Worm (Caenorhabditis elegans) whole organism, young adult: ENCODE results near the gene clc-7.

Experiments used
- efl-1 ChIP-seq: fragments of 150-350 bp; optimal IDR thresholded peaks from 2 replicates; lab custom pipeline; 2014; ENCODE audit warnings: missing biosample characterization, missing genetic modification reagents, missing genetic modification characterization
- hrde-1 ChIP-seq: sonication (generic microtip); optimal IDR thresholded peaks from 2 replicates; lab custom pipeline; 2016; ENCODE audit warnings: missing genetic modification characterization, mild to moderate bottlenecking, missing compliant biosample characterization, moderate library complexity, missing genotype, missing genetic modification reagents, borderline replicate concordance
- lin-40 ChIP-seq: sonication (generic microtip); optimal IDR thresholded peaks from 2 replicates; lab custom pipeline; 2016; ENCODE audit warnings: missing genetic modification characterization, mild to moderate bottlenecking, missing compliant biosample characterization, missing genotype, missing genetic modification reagents
- pha-4 ChIP-seq: fragments of 150-350 bp; sonication (generic microtip); optimal IDR thresholded peaks from 2 replicates; lab custom pipeline; 2014; ENCODE audit warnings: missing biosample characterization, missing genetic modification reagents, missing genetic modification characterization
- somi-1 ChIP-seq: fragments of 200-800 bp; sonication (Bioruptor generic); optimal IDR thresholded peaks from 2 replicates; lab custom pipeline; 2018; ENCODE audit warnings: mild to moderate bottlenecking, missing genetic modification characterization, missing compliant biosample characterization
- unc-62 ChIP-seq: fragments of 150-350 bp; optimal IDR thresholded peaks from 2 replicates; lab custom pipeline; 2014; ENCODE audit warnings: missing biosample characterization, missing genetic modification reagents, missing genetic modification characterization
- xnd-1 ChIP-seq: sonication (generic microtip); optimal IDR thresholded peaks from 2 replicates; lab custom pipeline; 2016; ENCODE audit warnings: missing genotype, missing genetic modification reagents, missing genetic modification characterization, missing compliant biosample characterization

- no peak for TF ChIP-seq unc-62 (GFP tag; lab: Kevin White, UChicago)
- no peak for TF ChIP-seq somi-1 (GFP tag; lab: Kevin White, UChicago)
- no peak for TF ChIP-seq hrde-1 (tag; lab: Kevin White, UChicago)
- TF ChIP-seq lin-40 (tag; lab: Kevin White, UChicago): no peak
- no peak for TF ChIP-seq efl-1
- TF ChIP-seq pha-4 (tag; lab: Kevin White, UChicago): no peak
- TF ChIP-seq xnd-1 (tag; lab: Kevin White, UChicago): no peak
Measured at ce11 chrX:5084495-5084894, 16.6 kb downstream of the clc-7 start, which contains the start of gene ets-5.
